Worm (Caenorhabditis elegans) whole organism, mixed stage, embryonic: ENCODE measurements around the gene gdi-1.
"Not testable (repeated sequence)": the region's sequence is repeated elsewhere in the genome, so short reads cannot be mapped to it uniquely, and the experiment has no call there.

Experiments used
- M03D4.4 ChIP-seq: sonication (generic microtip); optimal IDR thresholded peaks from 2 replicates; lab custom pipeline; 2017; ENCODE audit warnings: mild to moderate bottlenecking, missing genetic modification characterization, missing compliant biosample characterization
- bed-3 ChIP-seq: fragments of 200-800 bp; sonication (Bioruptor generic); optimal IDR thresholded peaks from 3 replicates; lab custom pipeline; 2018; ENCODE audit warnings: mild to moderate bottlenecking, missing genetic modification characterization, moderate library complexity, missing compliant biosample characterization
- ceh-39 ChIP-seq: fragments of 150-350 bp; optimal IDR thresholded peaks from 2 replicates; lab custom pipeline; 2014; ENCODE audit warnings: missing biosample characterization, missing genetic modification characterization
- ceh-83 ChIP-seq: fragments of 200-800 bp; sonication (Bioruptor generic); optimal IDR thresholded peaks from 2 replicates; lab custom pipeline; 2018; ENCODE audit warnings: mild to moderate bottlenecking, missing genetic modification characterization, missing compliant biosample characterization
- ces-1 ChIP-seq: fragments of 150-350 bp; optimal IDR thresholded peaks from 2 replicates; lab custom pipeline; 2014; ENCODE audit warnings: missing biosample characterization, missing genetic modification reagents, missing genetic modification characterization
- cnd-1 ChIP-seq: fragments of 200-800 bp; sonication (Bioruptor generic); optimal IDR thresholded peaks from 2 replicates; lab custom pipeline; 2018; ENCODE audit warnings: mild to moderate bottlenecking, missing genetic modification characterization, missing compliant biosample characterization
- drap-1 ChIP-seq: fragments of 200-800 bp; sonication (Bioruptor generic); optimal IDR thresholded peaks from 3 replicates; lab custom pipeline; 2018; ENCODE audit warnings: mild to moderate bottlenecking, missing genetic modification characterization, missing compliant biosample characterization
- elt-1 ChIP-seq: sonication (generic microtip); optimal IDR thresholded peaks from 2 replicates; lab custom pipeline; 2017; ENCODE audit warnings: missing genetic modification characterization, mild to moderate bottlenecking, missing compliant biosample characterization, antibody characterized with exemption, moderate library complexity, borderline replicate concordance; ENCODE audit not compliant: insufficient read depth
- elt-3 ChIP-seq: fragments of 150-350 bp; optimal IDR thresholded peaks from 2 replicates; lab custom pipeline; 2014; ENCODE audit warnings: missing biosample characterization, missing genetic modification characterization
- flh-1 ChIP-seq: fragments of 200-800 bp; sonication (Bioruptor generic); optimal IDR thresholded peaks from 2 replicates; lab custom pipeline; 2018; ENCODE audit warnings: mild to moderate bottlenecking, missing genetic modification characterization, moderate library complexity, missing compliant biosample characterization
- hlh-1 ChIP-seq: fragments of 150-350 bp; optimal IDR thresholded peaks from 2 replicates; lab custom pipeline; 2014; ENCODE audit warnings: missing biosample characterization, missing genetic modification reagents, missing genetic modification characterization
- lin-13 ChIP-seq: fragments of 150-350 bp; optimal IDR thresholded peaks from 2 replicates; lab custom pipeline; 2014; ENCODE audit warnings: missing biosample characterization, missing genetic modification characterization
- lin-32 ChIP-seq: fragments of 200-800 bp; sonication (Bioruptor generic); optimal IDR thresholded peaks from 2 replicates; lab custom pipeline; 2018; ENCODE audit warnings: mild to moderate bottlenecking, missing genetic modification characterization, missing compliant biosample characterization
- lsy-2 ChIP-seq: fragments of 150-350 bp; optimal IDR thresholded peaks from 2 replicates; lab custom pipeline; 2014; ENCODE audit warnings: missing biosample characterization, missing genetic modification characterization
- mep-1 ChIP-seq: fragments of 150-350 bp; optimal IDR thresholded peaks from 2 replicates; lab custom pipeline; 2017; ENCODE audit warnings: missing biosample characterization, missing genetic modification reagents, missing genetic modification characterization, inconsistent platforms
- mls-2 ChIP-seq: sonication (generic microtip); optimal IDR thresholded peaks from 2 replicates; lab custom pipeline; 2016; ENCODE audit warnings: mild to moderate bottlenecking, missing genetic modification characterization, moderate library complexity, missing compliant biosample characterization
- nhr-12 ChIP-seq: fragments of 150-350 bp; optimal IDR thresholded peaks from 2 replicates; lab custom pipeline; 2014; ENCODE audit warnings: missing biosample characterization, missing genetic modification characterization
- nhr-2 ChIP-seq: fragments of 150-350 bp; optimal IDR thresholded peaks from 2 replicates; lab custom pipeline; 2014; ENCODE audit warnings: missing biosample characterization, missing genetic modification characterization
- nhr-237 ChIP-seq: fragments of 150-350 bp; optimal IDR thresholded peaks from 2 replicates; lab custom pipeline; 2014; ENCODE audit warnings: missing biosample characterization, missing genetic modification characterization
- nhr-28 ChIP-seq: fragments of 150-350 bp; optimal IDR thresholded peaks from 2 replicates; lab custom pipeline; 2014; ENCODE audit warnings: missing biosample characterization, missing genetic modification characterization
- nhr-76 ChIP-seq: sonication (generic microtip); optimal IDR thresholded peaks from 2 replicates; lab custom pipeline; 2017; ENCODE audit warnings: missing biosample characterization, missing genetic modification characterization
- pha-4 ChIP-seq: fragments of 150-350 bp; optimal IDR thresholded peaks from 2 replicates; lab custom pipeline; 2018; ENCODE audit warnings: missing biosample characterization, missing genetic modification reagents, missing genetic modification characterization
- sem-2 ChIP-seq: fragments of 200-800 bp; sonication (Bioruptor generic); optimal IDR thresholded peaks from 2 replicates; lab custom pipeline; 2018; ENCODE audit warnings: mild to moderate bottlenecking, missing genetic modification characterization, missing compliant biosample characterization
- sptf-1 ChIP-seq: sonication (generic microtip); optimal IDR thresholded peaks from 2 replicates; lab custom pipeline; 2017; ENCODE audit warnings: mild to moderate bottlenecking, missing genetic modification characterization, moderate library complexity, missing compliant biosample characterization
- tbx-8 ChIP-seq: fragments of 200-800 bp; sonication (Bioruptor generic); optimal IDR thresholded peaks from 2 replicates; lab custom pipeline; 2018; ENCODE audit warnings: mild to moderate bottlenecking, missing genetic modification characterization, moderate library complexity, missing compliant biosample characterization
- unc-120 ChIP-seq: sonication (generic microtip); optimal IDR thresholded peaks from 2 replicates; lab custom pipeline; 2017; ENCODE audit warnings: missing genetic modification characterization, missing compliant biosample characterization; ENCODE audit not compliant: poor library complexity, severe bottlenecking
- unc-39 ChIP-seq: fragments of 150-350 bp; optimal IDR thresholded peaks from 2 replicates; lab custom pipeline; 2014; ENCODE audit warnings: missing biosample characterization, missing genetic modification characterization
- unc-62 ChIP-seq: fragments of 150-350 bp; optimal IDR thresholded peaks from 2 replicates; lab custom pipeline; 2014; ENCODE audit warnings: missing biosample characterization, missing genetic modification reagents, missing genetic modification characterization
- zip-8 ChIP-seq: fragments of 150-350 bp; optimal IDR thresholded peaks from 2 replicates; lab custom pipeline; 2014; ENCODE audit warnings: missing biosample characterization, missing genetic modification characterization

gdi-1 gene

DNA sequence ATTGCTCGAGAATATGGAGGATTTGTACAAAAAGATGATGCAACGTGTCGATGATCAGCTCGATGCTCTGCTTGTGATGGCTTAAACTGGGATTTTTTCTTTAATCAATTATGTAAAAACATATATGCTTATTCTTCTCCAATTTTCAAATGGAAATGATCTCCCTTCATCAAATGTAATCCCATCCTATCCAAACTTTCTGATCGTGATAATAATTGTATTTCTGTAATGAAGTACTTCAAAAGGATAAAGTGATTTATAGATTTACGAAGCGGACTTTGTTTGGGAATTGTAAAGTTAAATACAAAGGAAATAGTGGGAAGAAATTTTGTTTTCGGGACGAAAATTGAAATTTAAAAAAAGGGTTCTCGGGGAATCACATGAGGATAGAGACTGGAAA lies 2.1 kb downstream of the gdi-1 start:
- TF ChIP-seq ces-1 (GFP tag; lab: Kevin White, UChicago) (peak; percentile 16), unc-62 (GFP tag; lab: Kevin White, UChicago) (no peak)
- TF ChIP-seq, all 35 proteins: peak for 1

DNA sequence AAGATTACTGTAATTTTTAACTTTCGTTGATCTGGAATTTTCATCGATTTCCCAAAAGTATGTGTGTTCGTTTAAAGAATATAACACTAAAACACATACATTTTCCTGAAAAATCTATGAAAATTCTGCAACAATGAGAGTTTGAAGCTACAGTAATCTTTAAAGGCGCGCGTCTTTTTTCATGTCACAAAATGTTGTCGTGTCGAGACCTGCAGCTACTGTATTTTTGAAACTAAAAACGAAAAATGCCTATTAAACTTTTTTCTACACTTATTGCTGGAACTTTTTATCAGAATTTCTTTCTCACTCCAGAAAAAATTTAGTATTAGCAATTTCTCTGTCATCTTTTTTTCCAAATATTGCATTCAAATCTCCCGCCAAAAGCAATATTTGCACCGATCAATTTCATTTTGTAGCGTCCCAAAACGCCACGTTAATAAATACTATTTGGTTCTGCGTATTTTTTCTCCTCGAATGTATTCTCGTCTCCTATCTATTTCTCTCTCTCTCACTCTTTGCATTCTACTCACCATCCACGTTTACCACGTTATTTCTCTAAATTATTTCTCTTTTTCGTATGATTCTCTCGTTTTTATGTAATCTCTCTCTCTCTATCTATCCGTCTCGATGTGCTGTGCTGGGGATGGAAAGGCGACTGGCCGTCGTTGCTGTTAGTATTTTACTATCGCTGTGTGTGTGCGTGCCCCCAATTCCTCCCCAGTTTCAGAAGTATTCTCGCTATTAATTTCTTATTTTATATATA lies 6.1 kb downstream of the gdi-1 start, which contains the start of gene melo-1:
TSS of gene melo-1 (plus strand) at position 658 of the 763 bp plus-strand sequence.
- TF ChIP-seq ces-1 (GFP tag; lab: Kevin White, UChicago) (peak; percentile 83), pha-4 (tag; lab: Kevin White, UChicago) (peak; percentile 38), nhr-76 (no peak), zip-8 (tag; lab: Kevin White, UChicago) (no peak), M03D4.4 (tag; lab: Kevin White, UChicago) (peak; percentile 11), nhr-12 (tag; lab: Kevin White, UChicago) (no peak), unc-120 (peak; percentile 16), elt-3 (tag; lab: Kevin White, UChicago) (no peak)

DNA sequence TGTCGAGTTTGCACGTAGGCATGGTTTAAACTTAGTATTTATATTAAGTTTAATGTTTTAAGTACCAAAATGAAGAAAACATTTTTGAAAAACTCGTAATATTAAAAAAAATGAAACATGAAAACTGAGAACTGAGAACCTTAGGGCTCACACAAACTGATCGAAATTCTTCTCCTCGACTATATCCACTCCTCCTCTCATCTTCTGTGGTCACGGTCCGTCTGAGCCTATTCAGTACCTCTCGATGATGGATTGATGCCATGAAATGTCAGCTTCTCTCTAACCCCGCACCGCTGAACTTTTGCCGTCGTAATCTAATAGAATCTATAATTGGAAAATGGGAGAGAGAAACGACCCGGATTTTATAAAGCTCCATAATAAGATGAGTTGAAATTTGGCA lies 8.2 kb downstream of the gdi-1 start, which contains the start of gene nlp-56:
TSS of gene nlp-56 (minus strand) at position 257 of the 400 bp plus-strand sequence.
- TF ChIP-seq unc-62 (GFP tag; lab: Kevin White, UChicago): no peak
- peak; percentile 37 for TF ChIP-seq ces-1 (GFP tag; lab: Kevin White, UChicago)
- TF ChIP-seq mep-1 (tag; lab: Kevin White, UChicago): no peak
- TF ChIP-seq unc-120: no peak
- no peak for TF ChIP-seq pha-4 (tag; lab: Kevin White, UChicago)
- no peak for TF ChIP-seq ceh-39 (tag; lab: Kevin White, UChicago)
- no peak for TF ChIP-seq sem-2
- no peak for TF ChIP-seq nhr-28

DNA sequence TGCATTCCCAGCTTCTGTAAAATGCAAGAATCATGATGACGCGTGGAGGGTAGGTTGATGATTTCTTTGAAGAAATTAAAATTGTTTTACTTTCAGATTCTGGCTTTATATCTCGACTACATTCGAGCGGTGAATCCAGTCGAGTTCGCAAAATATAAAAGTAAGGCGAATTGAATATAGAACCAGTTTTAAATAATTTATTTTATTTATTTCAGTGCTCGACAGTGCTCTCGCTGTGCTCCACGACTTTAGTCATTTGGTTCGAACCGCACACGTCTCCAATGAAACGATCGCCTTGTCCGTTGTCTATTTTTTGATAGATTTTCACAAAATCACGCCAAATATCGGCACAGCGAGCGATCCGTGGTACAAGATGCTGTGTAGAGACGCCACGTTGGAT lies 10.5 kb downstream of the gdi-1 start, which contains the start of gene Y57G11C.1130:
TSS of gene Y57G11C.1130 (plus strand) at position 301 of the 400 bp plus-strand sequence.
- no peak for TF ChIP-seq sem-2
- TF ChIP-seq bed-3 (GFP tag; lab: Kevin White, UChicago): no peak
- TF ChIP-seq unc-39 (tag; lab: Kevin White, UChicago): no peak
- no peak for TF ChIP-seq ceh-83 (GFP tag; lab: Kevin White, UChicago)
- TF ChIP-seq zip-8 (tag; lab: Kevin White, UChicago): no peak
- no peak for TF ChIP-seq mls-2 (tag; lab: Kevin White, UChicago)

DNA sequence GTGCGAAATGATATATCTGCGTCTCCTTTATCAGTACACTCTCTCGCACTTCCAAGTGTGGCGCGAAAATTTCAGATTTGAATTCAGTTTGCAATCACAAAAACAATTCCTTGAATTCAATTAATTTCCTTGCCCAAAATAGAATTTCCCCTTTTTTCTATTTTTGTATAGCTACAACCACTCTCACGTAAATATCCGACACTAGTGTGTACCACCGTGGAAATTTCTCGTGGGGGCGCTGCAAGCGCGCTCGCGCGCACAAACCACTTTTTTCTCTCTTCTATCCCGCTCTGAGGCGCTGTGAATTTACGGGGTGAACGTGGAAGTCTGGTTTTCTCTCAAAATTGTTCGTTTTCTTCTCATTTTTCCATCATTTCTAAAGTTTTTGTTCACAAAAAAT lies 11.2 kb downstream of the gdi-1 start, which contains the start of gene Y57G11C.8:
TSS of gene Y57G11C.8 (plus strand) at position 301 of the 400 bp plus-strand sequence.
- no peak for TF ChIP-seq M03D4.4 (tag; lab: Kevin White, UChicago)
- no peak for TF ChIP-seq sptf-1 (tag; lab: Kevin White, UChicago)
- TF ChIP-seq lin-32 (GFP tag; lab: Kevin White, UChicago): no peak
- no peak for TF ChIP-seq lsy-2 (tag; lab: Kevin White, UChicago)
- TF ChIP-seq unc-62 (GFP tag; lab: Kevin White, UChicago): no peak
- no peak for TF ChIP-seq nhr-76
- TF ChIP-seq lin-13 (tag; lab: Kevin White, UChicago): no peak
- TF ChIP-seq drap-1: no peak
- TF ChIP-seq ceh-39 (tag; lab: Kevin White, UChicago): no peak

DNA sequence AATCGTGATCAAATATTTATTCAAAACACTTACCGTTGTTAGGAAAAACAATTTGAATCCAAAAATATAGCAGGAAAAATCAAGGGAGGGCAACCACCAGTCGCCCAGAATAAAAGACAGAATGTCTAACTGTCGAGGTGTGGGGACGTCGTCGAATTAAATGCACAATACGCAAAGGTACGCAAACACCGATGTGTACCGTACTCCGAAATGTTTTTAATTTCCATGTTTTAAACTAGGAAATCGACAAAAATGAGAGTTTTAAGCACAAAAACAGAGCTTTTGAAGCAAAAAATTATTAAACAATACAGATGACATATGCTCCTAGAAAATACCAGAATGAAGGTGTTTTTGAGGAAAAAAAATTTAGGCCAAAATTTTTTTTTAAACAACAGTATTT lies 18.2 kb downstream of the gdi-1 start, which contains the start of gene Y57G11C.51:
TSS of gene Y57G11C.51 (minus strand) at position 101 of the 400 bp plus-strand sequence.
- TF ChIP-seq unc-39 (tag; lab: Kevin White, UChicago); unc-120; bed-3 (GFP tag; lab: Kevin White, UChicago): not testable (repeated sequence)

DNA sequence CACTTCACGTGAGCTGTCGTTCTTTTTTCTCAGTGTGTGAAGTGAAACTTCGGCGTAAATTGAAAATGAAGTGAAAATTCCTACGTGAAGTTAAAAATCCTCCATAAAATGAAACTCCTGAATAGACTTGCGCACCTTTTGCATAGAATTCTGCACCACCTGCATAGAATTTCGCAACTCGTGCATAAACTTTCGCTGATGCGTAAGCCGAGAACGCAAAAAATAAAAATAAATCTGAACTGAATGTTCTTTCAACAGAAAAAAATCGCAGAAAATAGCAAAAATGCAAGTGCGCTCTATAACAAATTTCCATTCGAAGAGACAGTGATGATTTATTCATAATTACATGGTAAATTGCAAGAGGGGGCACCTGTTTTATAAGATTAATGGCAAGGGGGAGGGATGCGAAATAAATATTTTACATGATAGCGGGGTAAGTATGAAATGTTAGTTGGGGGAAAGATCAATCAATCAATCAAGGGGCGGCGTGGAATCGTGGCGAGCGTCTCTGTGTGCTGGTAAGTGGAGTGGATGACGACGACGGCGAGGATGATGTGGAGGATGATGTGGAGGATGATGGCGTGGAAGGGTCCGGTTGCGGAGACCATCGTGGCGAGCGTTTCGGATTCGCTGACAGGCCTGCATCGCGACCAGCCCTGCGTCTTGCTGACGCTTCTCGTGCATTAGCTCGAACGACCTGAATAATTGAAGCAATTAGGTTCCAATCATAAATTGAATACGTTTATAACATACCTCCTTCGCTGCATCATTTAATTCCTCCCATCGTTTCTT lies 19.2 kb downstream of the gdi-1 start, which contains the start of gene Y57G11C.36:
TSS of gene Y57G11C.36 (minus strand) at position 502 of the 792 bp plus-strand sequence.
- TF ChIP-seq nhr-2 (tag; lab: Kevin White, UChicago) (no peak), nhr-237 (tag; lab: Kevin White, UChicago) (no peak), hlh-1 (tag; lab: Kevin White, UChicago) (no peak), ceh-83 (GFP tag; lab: Kevin White, UChicago) (no peak), nhr-28 (no peak), mls-2 (tag; lab: Kevin White, UChicago) (no peak), M03D4.4 (tag; lab: Kevin White, UChicago) (no peak), elt-1 (tag; lab: Kevin White, UChicago) (no peak), pha-4 (tag; lab: Kevin White, UChicago) (no peak), mep-1 (tag; lab: Kevin White, UChicago) (no peak), cnd-1 (tag; lab: Kevin White, UChicago) (no peak), flh-1 (GFP tag; lab: Kevin White, UChicago) (no peak), unc-120 (no peak), unc-39 (tag; lab: Kevin White, UChicago) (no peak), tbx-8 (GFP tag; lab: Kevin White, UChicago) (no peak), bed-3 (GFP tag; lab: Kevin White, UChicago) (no peak), sem-2 (no peak), nhr-76 (no peak), ces-1 (GFP tag; lab: Kevin White, UChicago) (no peak)
